Fruit fly (Drosophila melanogaster) whole organism, embryonic: Measurements from ENCODE around the gene CG13658.

Experiments used
- CG14965 ChIP-seq: fragments of 200-800 bp; sonication (Bioruptor generic); optimal IDR thresholded peaks from 2 replicates; lab custom pipeline; 2016; ENCODE audit warnings: missing biosample characterization, missing genetic modification characterization, borderline replicate concordance
- CG3995 ChIP-seq: fragments of 200-800 bp; sonication (Bioruptor generic); optimal IDR thresholded peaks from 3 replicates; lab custom pipeline; 2016; ENCODE audit warnings: missing biosample characterization, missing genetic modification characterization
- CG4328 ChIP-seq: fragments of 200-800 bp; sonication (Bioruptor generic); optimal IDR thresholded peaks from 3 replicates; lab custom pipeline; 2017; ENCODE audit warnings: missing biosample characterization, missing genetic modification reagents, missing genetic modification characterization
- CG6175 ChIP-seq: fragments of 200-800 bp; sonication (Bioruptor generic); IDR thresholded peaks from 3 replicates; pipeline ENCODE4 v1.3.6; 2022; ENCODE audit warnings: missing biosample characterization, missing genetic modification characterization
- D19A ChIP-seq: fragments of 200-800 bp; optimal IDR thresholded peaks from 3 replicates; lab custom pipeline; 2019; ENCODE audit warnings: missing biosample characterization, mild to moderate bottlenecking, missing genetic modification characterization, moderate library complexity
- ERR ChIP-seq: fragments of 200-800 bp; sonication (Bioruptor generic); optimal IDR thresholded peaks from 2 replicates; lab custom pipeline; 2016; ENCODE audit warnings: missing biosample characterization, missing genetic modification characterization
- HLH4C ChIP-seq: fragments of 200-800 bp; sonication (Bioruptor generic); IDR thresholded peaks from 3 replicates; pipeline ENCODE4 v1.3.6; 2022; ENCODE audit warnings: missing biosample characterization, missing genetic modification characterization; ENCODE audit not compliant: partially characterized antibody
- Usf ChIP-seq: fragments of 200-800 bp; sonication (Bioruptor generic); optimal IDR thresholded peaks from 2 replicates; lab custom pipeline; 2017; ENCODE audit warnings: missing genotype, missing biosample characterization, missing genetic modification characterization
- az2 ChIP-seq: fragments of 200-800 bp; sonication (Bioruptor generic); optimal IDR thresholded peaks from 3 replicates; lab custom pipeline; 2016; ENCODE audit warnings: missing biosample characterization, missing genetic modification characterization
- peb ChIP-seq: fragments of 200-800 bp; sonication (Bioruptor generic); IDR thresholded peaks from 2 replicates; pipeline ENCODE4 v1.3.6; 2022; ENCODE audit warnings: missing biosample characterization, missing genetic modification characterization
- pum ChIP-seq: fragments of 200-800 bp; sonication (Bioruptor generic); optimal IDR thresholded peaks from 2 replicates; lab custom pipeline; 2016; ENCODE audit warnings: missing biosample characterization, missing genetic modification characterization
- schlank ChIP-seq: fragments of 200-800 bp; sonication (Bioruptor generic); optimal IDR thresholded peaks from 2 replicates; lab custom pipeline; 2018; ENCODE audit warnings: missing biosample characterization, mild to moderate bottlenecking, missing genetic modification characterization
- tio ChIP-seq: fragments of 200-800 bp; sonication (Bioruptor generic); optimal IDR thresholded peaks from 2 replicates; lab custom pipeline; 2017; ENCODE audit warnings: missing biosample characterization, missing genetic modification characterization, inconsistent platforms

dm6 chr3R:25273537-25273936, 13.7 kb upstream of the CG13658 start, which contains the start of gene CG11878:
- no peak for TF ChIP-seq pum (GFP tag; lab: Kevin White, UChicago)
- TF ChIP-seq CG14965 (GFP tag; lab: Kevin White, UChicago) = no peak
- TF ChIP-seq peb (GFP tag; lab: Robert Waterston, UW) = no peak
- TF ChIP-seq az2 (GFP tag; lab: Kevin White, UChicago) = no peak
- no peak for TF ChIP-seq CG3995 (GFP tag; lab: Kevin White, UChicago)
- TF ChIP-seq tio (GFP tag; lab: Kevin White, UChicago) = no peak
- TF ChIP-seq schlank (tag; lab: Kevin White, UChicago) = no peak
- no peak for TF ChIP-seq Usf (GFP tag; lab: Kevin White, UChicago)
- no peak for TF ChIP-seq HLH4C
- no peak for TF ChIP-seq ERR (GFP tag; lab: Kevin White, UChicago)
- TF ChIP-seq D19A (tag; lab: Kevin White, UChicago) = no peak
- no peak for TF ChIP-seq CG4328 (GFP tag; lab: Kevin White, UChicago)
- no peak for TF ChIP-seq CG6175 (GFP tag; lab: Robert Waterston, UW)
